Worm (Caenorhabditis elegans) whole organism, midembryonic: ENCODE results near the gene T13F2.2.
"Not testable (repeated sequence)": the region's sequence is repeated elsewhere in the genome, so short reads cannot be mapped to it uniquely, and the experiment has no call there.

Source experiments
- T22C8.4 ChIP-seq: fragments of 200-800 bp; sonication (Bioruptor generic); IDR thresholded peaks from 2 replicates; pipeline ENCODE4 v1.3.6; 2022; ENCODE audit warnings: missing genetic modification characterization, missing compliant biosample characterization
- cog-1 ChIP-seq: sonication (generic microtip); optimal IDR thresholded peaks from 2 replicates; lab custom pipeline; 2016; ENCODE audit warnings: missing genetic modification characterization, missing compliant biosample characterization
- flt-1 ChIP-seq: fragments of 200-800 bp; sonication (Bioruptor generic); IDR thresholded peaks from 2 replicates; pipeline ENCODE4 v1.3.6; 2022; ENCODE audit warnings: missing genetic modification characterization, missing compliant biosample characterization
- klf-2 ChIP-seq: fragments of 200-800 bp; sonication (Bioruptor generic); conservative IDR thresholded peaks from 2 replicates; pipeline ENCODE4 v1.3.6; 2022; ENCODE audit warnings: missing genetic modification reagents, missing genetic modification characterization, missing compliant biosample characterization
- med-1 ChIP-seq: sonication (generic microtip); optimal IDR thresholded peaks from 2 replicates; lab custom pipeline; 2017; ENCODE audit warnings: missing genetic modification characterization, mild to moderate bottlenecking, missing compliant biosample characterization, antibody characterized with exemption, missing genetic modification reagents; ENCODE audit not compliant: insufficient read depth
- ref-1 ChIP-seq: fragments of 200-800 bp; sonication (Bioruptor generic); conservative IDR thresholded peaks from 2 replicates; pipeline ENCODE4 v1.3.6; 2022; ENCODE audit warnings: missing genetic modification reagents, missing genetic modification characterization, missing compliant biosample characterization
- tab-1 ChIP-seq: fragments of 200-800 bp; sonication (Bioruptor generic); IDR thresholded peaks from 2 replicates; pipeline ENCODE4 v1.3.6; 2022; ENCODE audit warnings: missing genetic modification characterization, missing compliant biosample characterization
- ztf-23 ChIP-seq: fragments of 200-800 bp; sonication (Bioruptor generic); IDR thresholded peaks from 2 replicates; pipeline ENCODE4 v1.3.6; 2022; ENCODE audit warnings: missing genetic modification reagents, missing genetic modification characterization, missing compliant biosample characterization
- ztf-29 ChIP-seq: fragments of 200-800 bp; sonication (Bioruptor generic); IDR thresholded peaks from 2 replicates; pipeline ENCODE4 v1.3.6; 2022; ENCODE audit warnings: missing genetic modification reagents, missing genetic modification characterization, missing compliant biosample characterization

The T13F2.2 gene

DNA sequence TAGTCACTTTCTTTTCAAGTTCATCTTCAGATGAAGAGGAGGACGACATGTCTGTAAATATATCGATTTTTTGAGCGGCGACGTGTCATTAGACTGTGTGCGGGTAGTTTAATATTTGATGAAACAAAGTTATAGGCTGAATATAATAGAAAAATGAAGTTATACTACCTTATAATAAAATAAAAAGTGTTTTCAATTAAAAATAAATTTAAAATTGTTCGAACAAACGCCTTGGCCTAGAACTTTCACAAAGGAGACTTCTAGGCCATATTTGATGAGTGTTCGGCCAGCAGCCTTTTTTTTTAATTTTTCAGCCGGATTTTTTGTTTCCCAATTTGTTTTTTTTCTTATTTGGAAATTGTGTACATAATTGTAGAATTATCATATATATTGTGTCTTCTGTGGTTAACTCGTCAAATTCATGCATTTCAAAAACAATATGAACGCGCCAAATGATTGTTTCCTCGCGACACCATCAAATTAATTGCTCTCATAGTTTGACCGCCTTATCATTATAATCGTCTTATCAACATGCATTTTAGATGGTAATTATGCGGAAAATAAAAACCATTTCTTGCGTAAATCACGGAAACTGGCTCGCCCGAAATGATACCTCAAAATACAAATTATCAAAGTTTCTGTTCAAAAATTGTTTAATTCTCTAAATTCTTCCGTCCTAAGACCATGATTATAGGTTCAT is at the start of gene T13F2.2:
Gene T13F2.2, minus strand, starts transcription at position 51 of the 700 bp plus-strand sequence.
- TF ChIP-seq tab-1 (GFP tag; lab: Robert Waterston, UW) (no peak), T22C8.4 (no peak), ref-1 (no peak), med-1 (no peak), ztf-23 (GFP tag; lab: Robert Waterston, UW) (no peak), cog-1 (tag; lab: Kevin White, UChicago) (no peak), klf-2 (no peak)

DNA sequence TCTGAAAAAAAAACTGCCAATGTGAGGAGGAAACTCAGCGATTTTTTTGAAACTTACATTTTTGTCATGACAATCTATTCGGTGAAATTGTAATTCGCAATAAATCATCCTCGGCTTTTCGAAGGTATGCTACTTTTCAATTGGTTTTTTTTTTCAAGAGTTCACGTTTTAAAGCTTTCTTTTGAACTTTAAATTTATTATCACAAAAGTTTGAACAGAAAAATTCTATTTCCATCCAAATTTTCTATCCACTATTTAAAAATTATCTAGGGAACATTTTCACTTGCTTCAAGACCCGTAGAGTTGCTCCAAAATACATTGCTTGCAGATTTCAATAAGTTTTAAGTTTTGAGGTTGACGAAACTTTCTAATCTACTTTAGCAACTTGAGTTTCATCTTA is 49.4 kb upstream of the T13F2.2 start, which contains the start of gene K07F5.6:
Gene K07F5.6, minus strand, starts transcription at position 101 of the 400 bp plus-strand sequence.
- TF ChIP-seq ref-1 = no peak
- TF ChIP-seq cog-1 (tag; lab: Kevin White, UChicago) = no peak
- no peak for TF ChIP-seq ztf-23 (GFP tag; lab: Robert Waterston, UW)
- no peak for TF ChIP-seq tab-1 (GFP tag; lab: Robert Waterston, UW)
- TF ChIP-seq T22C8.4 = no peak
- TF ChIP-seq flt-1 (GFP tag; lab: Robert Waterston, UW) = no peak
- TF ChIP-seq klf-2 = no peak
- TF ChIP-seq med-1 = no peak
- TF ChIP-seq ztf-29 (GFP tag; lab: Robert Waterston, UW) = no peak

DNA sequence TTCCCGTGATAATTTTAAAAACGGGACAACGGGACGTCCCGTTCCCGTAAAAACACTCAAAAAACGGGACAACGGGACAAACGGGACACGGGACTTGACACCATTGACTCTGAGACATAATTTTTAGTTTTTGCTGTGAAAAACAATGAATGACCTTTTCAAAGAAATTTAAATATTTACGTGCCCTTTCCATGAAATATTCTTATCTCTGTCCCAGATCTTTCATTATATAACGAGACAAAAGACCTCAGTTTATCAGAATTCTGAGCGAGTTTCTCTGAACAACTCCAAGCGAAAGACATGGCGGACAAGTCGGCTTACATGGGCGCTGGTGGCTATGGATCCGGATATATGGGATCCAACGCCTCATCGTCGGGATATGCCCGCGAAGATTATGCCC is 46.6 kb upstream of the T13F2.2 start, which contains the start of gene nspd-2:
Gene nspd-2, plus strand, starts transcription at position 301 of the 400 bp plus-strand sequence.
- no peak for TF ChIP-seq cog-1 (tag; lab: Kevin White, UChicago)
- no peak for TF ChIP-seq tab-1 (GFP tag; lab: Robert Waterston, UW)
- TF ChIP-seq T22C8.4 = no peak
- TF ChIP-seq ztf-29 (GFP tag; lab: Robert Waterston, UW) = no peak
- TF ChIP-seq ztf-23 (GFP tag; lab: Robert Waterston, UW) = no peak
- TF ChIP-seq med-1 = no peak
- TF ChIP-seq ref-1 = no peak
- no peak for TF ChIP-seq flt-1 (GFP tag; lab: Robert Waterston, UW)
- TF ChIP-seq klf-2 = no peak

DNA sequence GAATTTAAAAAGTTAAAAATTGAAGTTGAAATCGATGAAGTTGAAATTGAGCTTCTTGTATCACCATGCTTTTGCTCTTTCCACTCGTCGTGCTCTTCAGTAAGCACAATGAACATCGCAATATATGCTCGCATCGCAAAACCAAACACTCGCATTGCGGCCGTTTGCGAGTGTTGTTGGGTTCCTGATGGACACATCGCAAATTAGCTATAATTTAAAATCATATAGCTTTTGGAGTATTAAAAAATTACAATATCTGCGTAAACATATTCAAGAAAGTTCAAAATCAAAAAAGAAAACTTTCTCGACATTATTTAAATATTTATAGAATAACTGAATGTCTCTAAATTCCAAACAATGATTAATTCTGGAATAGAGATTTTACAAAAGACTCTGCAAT is 44.9 kb upstream of the T13F2.2 start, which contains the start of gene K07F5.17:
Gene K07F5.17, plus strand, starts transcription at position 301 of the 400 bp plus-strand sequence.
- no peak for TF ChIP-seq ref-1
- no peak for TF ChIP-seq klf-2
- no peak for TF ChIP-seq ztf-29 (GFP tag; lab: Robert Waterston, UW)
- TF ChIP-seq flt-1 (GFP tag; lab: Robert Waterston, UW) = no peak
- no peak for TF ChIP-seq ztf-23 (GFP tag; lab: Robert Waterston, UW)
- no peak for TF ChIP-seq T22C8.4
- TF ChIP-seq cog-1 (tag; lab: Kevin White, UChicago) = no peak
- no peak for TF ChIP-seq med-1
- no peak for TF ChIP-seq tab-1 (GFP tag; lab: Robert Waterston, UW)

DNA sequence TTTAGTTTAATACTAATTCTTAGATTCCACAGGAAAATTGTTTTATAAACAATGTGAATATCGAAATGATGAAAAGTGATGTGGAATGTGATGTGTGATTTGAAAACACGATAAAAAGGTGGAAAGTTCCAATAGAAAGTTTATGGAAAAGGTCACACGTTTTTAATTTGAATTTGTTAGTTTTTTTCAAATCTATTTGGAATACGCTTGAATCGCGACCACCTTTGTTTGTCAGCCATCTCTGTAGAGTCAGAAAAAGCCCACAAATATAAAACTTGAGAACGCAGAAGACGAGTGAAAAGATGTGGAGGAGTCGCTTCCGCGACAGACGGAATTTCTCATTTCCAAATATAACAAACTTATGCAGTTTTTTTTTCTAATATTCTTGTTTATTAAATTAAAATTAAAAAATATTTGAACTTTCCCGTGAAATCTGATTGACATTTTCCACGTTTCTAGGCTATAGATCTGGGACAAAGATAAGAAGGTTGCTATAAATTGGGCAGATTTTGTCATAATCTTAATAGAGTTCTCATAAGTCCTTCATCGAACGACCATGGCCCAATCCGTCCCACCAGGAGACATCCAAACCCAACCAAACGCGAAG is 43.9 kb upstream of the T13F2.2 start, which contains the start of the genes kin-24 and msp-56:
Gene kin-24, minus strand, starts transcription at position 101 of the 607 bp plus-strand sequence.
Gene msp-56, plus strand, starts transcription at position 557 of the 607 bp plus-strand sequence.
- no peak for TF ChIP-seq med-1
- no peak for TF ChIP-seq tab-1 (GFP tag; lab: Robert Waterston, UW)
- no peak for TF ChIP-seq T22C8.4
- no peak for TF ChIP-seq ztf-29 (GFP tag; lab: Robert Waterston, UW)
- TF ChIP-seq ref-1 = no peak
- no peak for TF ChIP-seq klf-2
- TF ChIP-seq flt-1 (GFP tag; lab: Robert Waterston, UW) = no peak
- TF ChIP-seq cog-1 (tag; lab: Kevin White, UChicago) = no peak
- TF ChIP-seq ztf-23 (GFP tag; lab: Robert Waterston, UW) = no peak

DNA sequence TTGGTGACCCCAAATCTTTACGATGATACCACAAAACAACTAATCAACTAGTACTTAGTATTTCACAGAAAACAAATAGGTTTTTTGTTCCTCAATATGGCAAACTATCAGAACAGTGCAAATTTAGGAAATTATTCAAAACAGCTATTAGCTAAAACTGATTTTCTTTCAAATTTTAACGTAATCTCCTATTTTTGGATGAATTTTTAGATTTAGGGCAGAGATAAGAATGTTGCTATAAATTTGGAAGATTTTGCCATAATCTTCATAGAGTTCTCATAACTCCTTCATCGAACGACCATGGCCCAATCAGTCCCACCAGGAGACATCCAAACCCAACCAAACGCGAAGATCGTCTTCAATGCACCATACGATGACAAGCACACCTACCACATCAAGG is 40.2 kb upstream of the T13F2.2 start, which contains the start of gene msp-10:
Gene msp-10, plus strand, starts transcription at position 301 of the 400 bp plus-strand sequence.
- not testable (repeated sequence) for TF ChIP-seq med-1; klf-2; tab-1 (GFP tag; lab: Robert Waterston, UW)

DNA sequence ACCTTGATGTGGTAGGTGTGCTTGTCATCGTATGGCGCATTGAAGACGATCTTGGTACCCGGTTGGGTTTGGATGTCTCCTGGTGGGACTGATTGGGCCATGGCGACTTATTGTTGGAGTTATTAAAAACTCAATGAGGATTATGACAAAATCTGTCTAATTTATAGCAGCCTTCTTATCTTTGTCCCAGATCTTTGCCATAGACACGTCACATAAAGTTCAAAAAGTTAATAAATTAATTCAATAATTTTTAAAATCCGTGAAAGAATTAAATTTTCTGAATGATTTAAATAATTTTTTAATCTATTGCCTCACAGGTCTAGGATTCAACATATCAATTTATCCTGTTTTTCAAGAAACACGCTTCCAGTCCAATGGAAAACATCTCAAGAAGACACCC is 39.2 kb upstream of the T13F2.2 start, which contains the start of gene msp-81:
Gene msp-81, minus strand, starts transcription at position 101 of the 400 bp plus-strand sequence.
- TF ChIP-seq T22C8.4 (no peak), klf-2 (no peak), med-1 (no peak), cog-1 (tag; lab: Kevin White, UChicago) (no peak), flt-1 (GFP tag; lab: Robert Waterston, UW) (no peak), ztf-29 (GFP tag; lab: Robert Waterston, UW) (no peak), ref-1 (no peak), ztf-23 (GFP tag; lab: Robert Waterston, UW) (no peak), tab-1 (GFP tag; lab: Robert Waterston, UW) (no peak)

DNA sequence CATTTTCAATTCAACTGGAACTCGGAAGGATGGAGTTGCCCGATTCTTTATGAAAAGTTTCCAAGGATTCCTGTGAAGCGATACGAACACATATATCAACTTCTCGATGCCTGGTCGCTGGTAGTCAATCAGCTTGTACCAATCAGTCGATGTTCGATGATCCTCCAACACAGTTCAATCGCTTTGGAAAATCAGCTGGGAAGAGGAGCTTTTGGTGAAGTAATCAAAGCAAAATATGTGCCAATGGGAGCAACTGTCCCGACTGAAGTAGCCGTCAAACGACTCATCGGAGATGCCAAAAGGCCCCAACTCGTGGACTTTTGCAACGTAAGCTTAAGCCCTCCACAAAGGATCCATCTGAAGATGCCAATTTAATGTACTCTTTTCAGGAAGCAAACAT is 36.2 kb upstream of the T13F2.2 start:
- TF ChIP-seq tab-1 (GFP tag; lab: Robert Waterston, UW) (no peak), klf-2 (no peak), flt-1 (GFP tag; lab: Robert Waterston, UW) (no peak), T22C8.4 (no peak), cog-1 (tag; lab: Kevin White, UChicago) (no peak), ztf-29 (GFP tag; lab: Robert Waterston, UW) (no peak), ref-1 (no peak), ztf-23 (GFP tag; lab: Robert Waterston, UW) (no peak), med-1 (no peak)

DNA sequence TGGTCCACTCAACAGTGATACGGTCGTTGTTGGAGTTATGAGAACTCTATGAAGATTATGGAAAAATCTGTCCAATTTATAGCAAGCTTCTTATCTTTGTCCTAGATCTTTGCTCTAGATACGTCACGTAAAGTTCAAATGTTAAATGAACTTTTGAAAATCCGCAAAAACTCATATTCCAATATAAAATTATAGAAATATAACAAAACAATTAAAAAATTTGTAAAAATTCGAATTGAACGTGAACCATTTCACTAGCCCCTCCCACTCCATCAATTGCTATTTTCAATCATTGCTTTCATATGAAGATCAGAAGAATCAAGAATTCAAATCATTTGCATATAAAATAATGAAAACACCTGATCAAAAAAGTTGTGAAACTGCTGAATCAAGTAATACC is 35.4 kb upstream of the T13F2.2 start, which contains the start of gene kin-21:
Gene kin-21, plus strand, starts transcription at position 301 of the 400 bp plus-strand sequence.
- no peak for TF ChIP-seq flt-1 (GFP tag; lab: Robert Waterston, UW)
- TF ChIP-seq T22C8.4 = no peak
- no peak for TF ChIP-seq med-1
- TF ChIP-seq tab-1 (GFP tag; lab: Robert Waterston, UW) = no peak
- no peak for TF ChIP-seq ztf-23 (GFP tag; lab: Robert Waterston, UW)
- TF ChIP-seq klf-2 = no peak
